Fruit fly (Drosophila melanogaster): ENCODE data around the gene M1BP.

The M1BP gene

DNA sequence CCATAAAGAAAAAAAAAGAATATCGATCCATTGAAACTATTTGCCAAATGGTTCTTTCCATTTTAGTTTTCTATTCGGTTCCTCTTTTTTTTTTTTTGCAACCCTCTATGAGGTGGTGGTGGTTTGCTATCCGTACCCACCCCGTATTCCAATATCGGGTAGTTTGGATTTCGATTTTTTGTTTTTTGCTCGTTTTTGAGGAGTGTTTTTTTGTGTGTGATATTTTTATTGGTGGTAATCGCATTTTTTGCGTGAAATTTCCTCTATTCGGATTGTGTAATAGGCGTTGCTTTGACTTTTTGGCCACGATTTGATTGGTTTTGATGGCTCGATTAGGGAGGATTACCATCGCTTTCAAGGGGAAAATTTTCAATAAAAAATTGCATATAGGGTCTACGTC is 45.1 kb downstream of the M1BP start:
- no peak for TF ChIP-seq sisA (GFP tag; IDR thresholded peaks at IDR 0.05)
- TF ChIP-seq Sry-β (GFP tag; optimal IDR thresholded peaks at IDR 0.05), result no peak
- no peak for TF ChIP-seq Hr3 (GFP tag; optimal IDR thresholded peaks at IDR 0.05)
- TF ChIP-seq seq (GFP tag; IDR thresholded peaks at IDR 0.05), result peak; percentile 9; the same call in 1 of the 2 replicates
- no peak for TF ChIP-seq phol (tag; optimal IDR thresholded peaks at IDR 0.05)
- TF ChIP-seq CG17802 (tag; optimal IDR thresholded peaks at IDR 0.05), result no peak
- TF ChIP-seq CG4404 (GFP tag; IDR thresholded peaks at IDR 0.05), result no peak
- no peak for TF ChIP-seq TFAM (GFP tag; optimal IDR thresholded peaks at IDR 0.05)
- TF ChIP-seq Max (GFP tag; optimal IDR thresholded peaks at IDR 0.05), result no peak
- TF ChIP-seq Nf-YC (tag; optimal IDR thresholded peaks at IDR 0.05), result peak; percentile 73
- no peak for TF ChIP-seq CG2678 (tag; optimal IDR thresholded peaks at IDR 0.05)
- TF ChIP-seq Optix (GFP tag; IDR thresholded peaks at IDR 0.05), result no peak
- TF ChIP-seq Nf-YB (GFP tag; optimal IDR thresholded peaks at IDR 0.05), result peak; percentile 85
- TF ChIP-seq sens (GFP tag), result no peak
- peak; percentile 85 for TF ChIP-seq sqz (GFP tag; optimal IDR thresholded peaks at IDR 0.05)
- no peak for TF ChIP-seq CG12659 (GFP tag; optimal IDR thresholded peaks at IDR 0.05)
- TF ChIP-seq usp (GFP tag; optimal IDR thresholded peaks at IDR 0.05), result no peak
- peak; percentile 62; the same call in 1 of the 2 replicates for TF ChIP-seq onecut (GFP tag; IDR thresholded peaks at IDR 0.05)
- no peak for TF ChIP-seq scrt (GFP tag; optimal IDR thresholded peaks at IDR 0.05)

DNA sequence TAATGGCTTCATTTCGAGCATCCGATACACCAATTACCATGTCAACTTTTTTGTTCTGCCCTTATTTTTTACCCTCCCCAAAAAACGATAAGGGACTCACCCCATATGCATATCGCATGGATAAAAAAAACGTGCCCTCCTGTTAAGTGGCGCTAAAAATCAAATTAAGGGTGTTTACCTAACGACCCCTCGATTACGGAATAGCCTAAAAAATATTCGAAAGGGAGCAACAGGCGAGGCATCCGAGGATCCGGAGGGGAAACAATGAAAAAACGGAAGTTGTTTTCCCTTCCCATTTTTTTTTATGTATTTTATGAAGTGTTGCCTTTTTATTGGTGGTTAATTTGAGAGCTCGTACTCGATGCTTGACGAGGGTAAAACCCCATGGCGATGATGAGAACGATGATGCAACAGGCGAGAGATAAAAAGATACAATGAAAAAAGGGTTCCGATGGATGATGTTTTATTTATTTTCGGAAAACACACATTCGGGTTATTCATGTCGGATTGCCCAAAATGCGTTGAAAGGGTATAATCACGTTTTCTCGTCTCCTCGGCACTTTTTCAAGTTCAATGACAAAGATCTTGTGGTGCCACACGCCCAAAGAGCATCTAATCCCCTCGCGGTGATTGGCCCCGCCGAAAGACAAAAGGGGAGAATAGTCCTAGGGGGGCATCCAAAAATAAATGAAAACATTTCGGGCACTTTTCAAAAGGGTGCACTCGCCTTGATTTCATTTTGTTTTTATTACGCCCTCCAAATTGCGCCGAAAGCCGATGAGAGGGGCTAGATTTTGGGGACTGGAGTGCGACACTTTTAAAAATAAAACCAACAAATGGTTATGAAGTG is 46.9 kb downstream of the M1BP start, which contains the start of gene CG44227:
Gene CG44227, minus strand, starts transcription at position 849 of the 850 bp plus-strand sequence.
- TF ChIP-seq Nf-YC (tag; optimal IDR thresholded peaks at IDR 0.05) (peak; percentile 49), Kr (GFP tag; optimal IDR thresholded peaks at IDR 0.05) (peak; percentile 95), grn (GFP tag; optimal IDR thresholded peaks at IDR 0.05) (peak; percentile 3), chn (GFP tag; optimal IDR thresholded peaks at IDR 0.05) (no peak), Hr39 (optimal IDR thresholded peaks at IDR 0.05) (no peak), D19A (tag; optimal IDR thresholded peaks at IDR 0.05) (peak; percentile 68), pros (GFP tag; optimal IDR thresholded peaks at IDR 0.05) (peak; percentile 32), Pdp1 (GFP tag; optimal IDR thresholded peaks at IDR 0.05) (peak in 1 of 2 experiments; percentile 10), stwl (tag; optimal IDR thresholded peaks at IDR 0.05) (no peak), Nf-YB (GFP tag; optimal IDR thresholded peaks at IDR 0.05) (peak; percentile 90), bsh (GFP tag; optimal IDR thresholded peaks at IDR 0.05) (no peak), Hmr (GFP tag; optimal IDR thresholded peaks at IDR 0.05) (no peak), z (GFP tag; IDR thresholded peaks at IDR 0.05) (peak; percentile 26; the same call in 1 of the 3 replicates), tll (GFP tag; optimal IDR thresholded peaks at IDR 0.05) (peak in 1 of 2 experiments; percentile 26), gsb-n (tag; optimal IDR thresholded peaks at IDR 0.05) (peak; percentile 47), sqz (GFP tag; optimal IDR thresholded peaks at IDR 0.05) (peak; percentile 97), scrt (GFP tag; optimal IDR thresholded peaks at IDR 0.05) (peak; percentile 80), sens (GFP tag) (peak; percentile 67)

DNA sequence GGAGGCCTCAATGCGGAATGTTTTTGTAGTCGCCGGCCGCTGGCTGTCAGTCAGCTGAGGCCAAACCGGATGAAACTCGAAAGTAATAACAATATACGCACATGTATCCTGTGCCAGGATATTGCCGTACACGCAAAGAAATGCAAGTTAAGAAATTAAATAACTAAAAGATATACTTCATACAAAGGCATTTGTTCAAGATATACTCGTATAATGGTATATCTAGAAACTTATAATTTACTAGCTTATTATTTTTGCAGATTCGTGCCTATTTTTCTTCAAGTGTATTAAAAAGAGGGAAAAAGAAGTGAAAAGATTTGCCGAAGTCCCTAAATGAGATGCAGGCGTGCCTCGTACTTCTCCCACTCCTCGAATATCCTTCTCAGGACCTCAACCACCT is 48.2 kb downstream of the M1BP start:
- TF ChIP-seq CG7271 (tag; optimal IDR thresholded peaks at IDR 0.05), result peak; percentile 58
- TF ChIP-seq CG18011 (GFP tag; optimal IDR thresholded peaks at IDR 0.05), result no peak
- no peak for TF ChIP-seq salm (tag; optimal IDR thresholded peaks at IDR 0.05)
- TF ChIP-seq CG10959 (GFP tag; IDR thresholded peaks at IDR 0.05), result peak; percentile 42; the same call in 1 of the 2 replicates
- peak; percentile 67 for TF ChIP-seq CG15479 (GFP tag; optimal IDR thresholded peaks at IDR 0.05)
- peak; percentile 55 for TF ChIP-seq dmrt11E (tag; optimal IDR thresholded peaks at IDR 0.05)
- no peak for TF ChIP-seq Vsx1 (GFP tag; optimal IDR thresholded peaks at IDR 0.05)
- peak; percentile 28; the same call in 1 of the 2 replicates for TF ChIP-seq Xrp1 (GFP tag; IDR thresholded peaks at IDR 0.05)
- TF ChIP-seq CG13775 (GFP tag; optimal IDR thresholded peaks at IDR 0.05), result peak; percentile 4
- TF ChIP-seq slou (GFP tag; optimal IDR thresholded peaks at IDR 0.05), result no peak
- peak; percentile 27 for TF ChIP-seq ac (GFP tag; optimal IDR thresholded peaks at IDR 0.05)
- TF ChIP-seq CG17829 (tag; optimal IDR thresholded peaks at IDR 0.05), result peak; percentile 25
- no peak for TF ChIP-seq prd (optimal IDR thresholded peaks at IDR 0.05)
- peak; percentile 84 for TF ChIP-seq prd (GFP tag; IDR thresholded peaks at IDR 0.05)
- TF ChIP-seq CG10979 (tag; optimal IDR thresholded peaks at IDR 0.05), result peak; percentile 47

All from whole organism, embryonic.